Worm (Caenorhabditis elegans) whole organism, L4 larva: ENCODE results near the gene F17E9.2.

Source experiments
- F26F4.8 ChIP-seq: fragments of 200-800 bp; sonication (Bioruptor generic); conservative IDR thresholded peaks from 2 replicates; pipeline ENCODE4 v1.3.6; 2022; ENCODE audit warnings: missing genetic modification characterization, missing compliant biosample characterization
- F49E8.2 ChIP-seq: sonication (generic microtip); optimal IDR thresholded peaks from 2 replicates; lab custom pipeline; 2016; ENCODE audit warnings: missing compliant biosample characterization, mild to moderate bottlenecking, missing genetic modification characterization, borderline replicate concordance
- Y48G9A.11 ChIP-seq: fragments of 200-800 bp; sonication (Bioruptor generic); IDR thresholded peaks from 2 replicates; pipeline ENCODE4 v1.3.6; 2022; ENCODE audit warnings: missing genetic modification reagents, missing genetic modification characterization, missing compliant biosample characterization
- Y75B8A.6 ChIP-seq: fragments of 200-800 bp; sonication (Bioruptor generic); IDR thresholded peaks from 2 replicates; pipeline ENCODE4 v1.3.6; 2022; ENCODE audit warnings: missing genetic modification reagents, missing genetic modification characterization, missing compliant biosample characterization
- aly-2 ChIP-seq: sonication (generic microtip); optimal IDR thresholded peaks from 2 replicates; lab custom pipeline; 2018; ENCODE audit warnings: missing biosample characterization, missing genetic modification characterization
- ama-1 ChIP-seq: fragments of 150-350 bp; optimal IDR thresholded peaks from 2 replicates; lab custom pipeline; 2014; ENCODE audit warnings: inconsistent platforms, mixed read lengths
- arid-1 ChIP-seq: fragments of 200-800 bp; sonication (Bioruptor generic); conservative IDR thresholded peaks from 2 replicates; pipeline ENCODE4 v1.3.6; 2022; ENCODE audit warnings: missing genetic modification reagents, missing genetic modification characterization, missing compliant biosample characterization
- ceh-28 ChIP-seq: fragments of 150-350 bp; optimal IDR thresholded peaks from 2 replicates; lab custom pipeline; 2014; ENCODE audit warnings: missing biosample characterization, missing genetic modification reagents, missing genetic modification characterization
- ceh-32 ChIP-seq: sonication (generic microtip); optimal IDR thresholded peaks from 2 replicates; lab custom pipeline; 2016; ENCODE audit warnings: mild to moderate bottlenecking, missing genetic modification characterization, missing compliant biosample characterization; ENCODE audit not compliant: poor library complexity
- ceh-44 ChIP-seq: fragments of 200-800 bp; sonication (Bioruptor generic); IDR thresholded peaks from 2 replicates; pipeline ENCODE4 v1.3.6; 2022; ENCODE audit warnings: missing genetic modification reagents, missing genetic modification characterization, missing compliant biosample characterization
- ceh-62 ChIP-seq: sonication (generic microtip); optimal IDR thresholded peaks from 2 replicates; lab custom pipeline; 2017; ENCODE audit warnings: missing biosample characterization, missing genetic modification characterization
- ces-1 ChIP-seq: fragments of 150-350 bp; sonication (generic microtip); optimal IDR thresholded peaks from 4 replicates; lab custom pipeline; 2014; ENCODE audit warnings: missing biosample characterization, missing genetic modification reagents, missing genetic modification characterization
- daf-12 ChIP-seq: fragments of 150-350 bp; optimal IDR thresholded peaks from 2 replicates; lab custom pipeline; 2014; ENCODE audit warnings: missing biosample characterization, missing genetic modification reagents, missing genetic modification characterization
- daf-16 ChIP-seq, 3 experiments: sonication (generic microtip); optimal IDR thresholded peaks; 2 replicates each; lab custom pipeline; 2016 to 2017; ENCODE audit warnings: missing genetic modification characterization in 3 of 3, missing genetic modification reagents in 3 of 3, mild to moderate bottlenecking in 2 of 3, missing compliant biosample characterization in 2 of 3, missing biosample characterization in 1 of 3, moderate library complexity in 1 of 3
- daf-19 ChIP-seq: fragments of 200-800 bp; sonication (Bioruptor generic); conservative IDR thresholded peaks from 2 replicates; pipeline ENCODE4 v1.3.6; 2022; ENCODE audit warnings: missing genetic modification characterization, missing compliant biosample characterization
- dmd-6 ChIP-seq: fragments of 200-800 bp; sonication (Bioruptor generic); IDR thresholded peaks from 2 replicates; pipeline ENCODE4 v1.3.6; 2022; ENCODE audit warnings: missing genetic modification reagents, missing genetic modification characterization, missing compliant biosample characterization
- dmd-8 ChIP-seq: fragments of 200-800 bp; sonication (Bioruptor generic); IDR thresholded peaks from 2 replicates; pipeline ENCODE4 v1.3.6; 2022; ENCODE audit warnings: missing genetic modification characterization, missing compliant biosample characterization
- dpl-1 ChIP-seq: fragments of 150-350 bp; optimal IDR thresholded peaks from 2 replicates; lab custom pipeline; 2014; ENCODE audit warnings: missing biosample characterization, missing genetic modification reagents, missing genetic modification characterization
- dve-1 ChIP-seq: sonication (generic microtip); optimal IDR thresholded peaks from 2 replicates; lab custom pipeline; 2017; ENCODE audit warnings: antibody characterized with exemption, mild to moderate bottlenecking, missing genetic modification characterization, missing compliant biosample characterization; ENCODE audit not compliant: insufficient read depth
- fos-1 ChIP-seq: fragments of 150-350 bp; optimal IDR thresholded peaks from 2 replicates; lab custom pipeline; 2014; ENCODE audit warnings: missing biosample characterization, missing genetic modification characterization
- hlh-30 ChIP-seq: sonication (generic microtip); optimal IDR thresholded peaks from 2 replicates; lab custom pipeline; 2017; ENCODE audit warnings: antibody characterized with exemption, mild to moderate bottlenecking, missing genetic modification characterization, missing compliant biosample characterization; ENCODE audit not compliant: insufficient read depth
- hmg-1.1 ChIP-seq: fragments of 200-800 bp; sonication (Bioruptor generic); IDR thresholded peaks from 2 replicates; pipeline ENCODE4 v1.3.6; 2022; ENCODE audit warnings: missing genetic modification reagents, missing genetic modification characterization, missing compliant biosample characterization
- jun-1 ChIP-seq: fragments of 150-350 bp; optimal IDR thresholded peaks from 2 replicates; lab custom pipeline; 2014; ENCODE audit warnings: missing biosample characterization, missing genetic modification reagents, missing genetic modification characterization
- lim-7 ChIP-seq: fragments of 200-800 bp; sonication (Bioruptor generic); IDR thresholded peaks from 2 replicates; pipeline ENCODE4 v1.3.6; 2022; ENCODE audit warnings: missing genetic modification characterization, missing compliant biosample characterization
- lin-13 ChIP-seq: fragments of 150-350 bp; optimal IDR thresholded peaks from 2 replicates; lab custom pipeline; 2014; ENCODE audit warnings: missing biosample characterization, missing genetic modification reagents, missing genetic modification characterization
- lin-29 ChIP-seq: fragments of 200-800 bp; sonication (Bioruptor generic); IDR thresholded peaks from 2 replicates; pipeline ENCODE4 v1.3.6; 2022; ENCODE audit warnings: missing genetic modification reagents, missing genetic modification characterization, missing compliant biosample characterization
- lin-38 ChIP-seq: fragments of 200-800 bp; sonication (Bioruptor generic); IDR thresholded peaks from 2 replicates; pipeline ENCODE4 v1.3.6; 2022; ENCODE audit warnings: missing genetic modification reagents, missing genetic modification characterization, missing compliant biosample characterization
- lin-39 ChIP-seq: fragments of 150-350 bp; optimal IDR thresholded peaks from 2 replicates; lab custom pipeline; 2014; ENCODE audit warnings: missing biosample characterization, missing genetic modification reagents, missing genetic modification characterization
- lsy-2 ChIP-seq, 2 experiments: fragments of 150-350 bp in 1 of 2; sonication (generic microtip) in 1 of 2; optimal IDR thresholded peaks; 2 replicates each; lab custom pipeline; 2014 to 2017; ENCODE audit warnings: missing biosample characterization in 2 of 2, missing genetic modification characterization in 2 of 2
- madf-5 ChIP-seq, 2 experiments: fragments of 200-800 bp; sonication (Bioruptor generic); IDR thresholded peaks; 2 replicates each; pipeline ENCODE4 v1.3.6; 2022; ENCODE audit warnings: missing compliant biosample characterization in 2 of 2, missing genetic modification characterization in 2 of 2
- mes-2 ChIP-seq: sonication (generic microtip); optimal IDR thresholded peaks from 2 replicates; lab custom pipeline; 2016; ENCODE audit warnings: missing genotype, mild to moderate bottlenecking, missing genetic modification characterization, missing compliant biosample characterization; ENCODE audit not compliant: poor library complexity, severe bottlenecking
- mxl-3 ChIP-seq: fragments of 200-800 bp; sonication (Bioruptor generic); optimal IDR thresholded peaks from 2 replicates; lab custom pipeline; 2018; ENCODE audit warnings: mild to moderate bottlenecking, missing genetic modification characterization, missing compliant biosample characterization
- nhr-10 ChIP-seq: fragments of 150-350 bp; optimal IDR thresholded peaks from 2 replicates; lab custom pipeline; 2014; ENCODE audit warnings: missing biosample characterization, missing genetic modification characterization
- nhr-237 ChIP-seq: sonication (generic microtip); optimal IDR thresholded peaks from 2 replicates; lab custom pipeline; 2017; ENCODE audit warnings: missing biosample characterization, missing genetic modification characterization
- nhr-25 ChIP-seq: sonication (generic microtip); optimal IDR thresholded peaks from 2 replicates; lab custom pipeline; 2017; ENCODE audit warnings: missing genetic modification characterization, mild to moderate bottlenecking, missing compliant biosample characterization, antibody characterized with exemption, moderate library complexity, borderline replicate concordance; ENCODE audit not compliant: insufficient read depth
- nhr-28 ChIP-seq: fragments of 150-350 bp; optimal IDR thresholded peaks from 2 replicates; lab custom pipeline; 2014; ENCODE audit warnings: missing biosample characterization, missing genetic modification characterization
- nhr-41 ChIP-seq: fragments of 200-800 bp; sonication (Bioruptor generic); IDR thresholded peaks from 2 replicates; pipeline ENCODE4 v1.3.6; 2022; ENCODE audit warnings: missing genetic modification reagents, missing genetic modification characterization, missing compliant biosample characterization
- nhr-42 ChIP-seq: fragments of 200-800 bp; sonication (Bioruptor generic); IDR thresholded peaks from 2 replicates; pipeline ENCODE4 v1.3.6; 2022; ENCODE audit warnings: missing genetic modification characterization, missing compliant biosample characterization
- php-3 ChIP-seq: fragments of 200-800 bp; sonication (Bioruptor generic); IDR thresholded peaks from 2 replicates; pipeline ENCODE4 v1.3.6; 2022; ENCODE audit warnings: missing genetic modification reagents, missing genetic modification characterization, missing compliant biosample characterization
- set-16 ChIP-seq: fragments of 200-800 bp; sonication (Bioruptor generic); IDR thresholded peaks from 2 replicates; pipeline ENCODE4 v1.3.6; 2022; ENCODE audit warnings: missing genetic modification reagents, missing genetic modification characterization, missing compliant biosample characterization
- skn-1 ChIP-seq: fragments of 150-350 bp; optimal IDR thresholded peaks from 2 replicates; lab custom pipeline; 2014; ENCODE audit warnings: missing biosample characterization, missing genetic modification characterization
- snpc-4 ChIP-seq: fragments of 150-350 bp; optimal IDR thresholded peaks from 2 replicates; lab custom pipeline; 2014; ENCODE audit warnings: missing biosample characterization, missing genetic modification characterization
- spr-1 ChIP-seq: sonication (generic microtip); optimal IDR thresholded peaks from 2 replicates; lab custom pipeline; 2016; ENCODE audit warnings: mild to moderate bottlenecking, missing genetic modification characterization, missing compliant biosample characterization
- tag-97 ChIP-seq: fragments of 200-800 bp; sonication (Bioruptor generic); IDR thresholded peaks from 2 replicates; pipeline ENCODE4 v1.3.6; 2022; ENCODE audit warnings: missing genetic modification characterization, missing compliant biosample characterization
- tra-1 ChIP-seq: fragments of 200-800 bp; sonication (Bioruptor generic); IDR thresholded peaks from 2 replicates; pipeline ENCODE4 v1.3.6; 2022; ENCODE audit warnings: missing genetic modification reagents, missing genetic modification characterization, missing compliant biosample characterization
- unc-39 ChIP-seq: sonication (generic microtip); optimal IDR thresholded peaks from 2 replicates; lab custom pipeline; 2017; ENCODE audit warnings: missing biosample characterization, missing genetic modification characterization
- zag-1 ChIP-seq: fragments of 150-350 bp; optimal IDR thresholded peaks from 2 replicates; lab custom pipeline; 2014; ENCODE audit warnings: missing biosample characterization, missing genetic modification characterization
- ztf-11 ChIP-seq: fragments of 150-350 bp; optimal IDR thresholded peaks from 2 replicates; lab custom pipeline; 2014; ENCODE audit warnings: missing biosample characterization, missing genetic modification characterization
- ztf-7 ChIP-seq: fragments of 150-350 bp; optimal IDR thresholded peaks from 2 replicates; lab custom pipeline; 2014; ENCODE audit warnings: missing biosample characterization, missing genetic modification characterization

F17E9.2 gene

DNA sequence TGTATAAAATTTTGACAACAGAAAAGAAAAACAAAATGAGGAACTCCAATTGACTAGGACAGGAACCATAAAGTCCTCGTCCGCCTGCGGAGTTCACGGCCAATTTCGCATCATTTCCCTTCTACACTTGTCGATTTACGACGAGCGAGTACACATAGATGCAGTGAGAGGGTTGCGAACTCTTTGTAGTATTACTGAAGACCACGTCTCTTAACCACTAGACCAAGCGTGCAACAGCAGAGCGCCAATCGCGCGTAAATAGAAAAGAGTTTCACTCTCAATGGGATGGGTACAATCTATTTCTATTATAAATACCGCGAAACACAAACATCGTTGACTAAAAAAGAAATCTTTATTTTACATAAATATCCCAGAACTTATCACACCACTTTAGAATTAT lies 19.7 kb downstream of the F17E9.2 start (continued):
- TF ChIP-seq nhr-25 (tag; lab: Kevin White, UChicago), result no peak
- TF ChIP-seq ceh-28, result no peak
- no peak for TF ChIP-seq skn-1 (tag; lab: Kevin White, UChicago)
- TF ChIP-seq F26F4.8 (GFP tag; lab: Robert Waterston, UW), result peak; percentile 60; the same call in 1 of the 2 replicates
- TF ChIP-seq Y75B8A.6 (GFP tag; lab: Robert Waterston, UW), result 0 out of 2 replicates have a peak, but pooled peaks have one; percentile 73
- TF ChIP-seq unc-39 (tag; lab: Kevin White, UChicago), result no peak
- TF ChIP-seq lim-7, result peak; percentile 76
- no peak for TF ChIP-seq zag-1 (tag; lab: Kevin White, UChicago)
- peak; percentile 71 for TF ChIP-seq lin-13 (GFP tag; lab: Kevin White, UChicago)
- TF ChIP-seq hlh-30 (tag; lab: Kevin White, UChicago), result peak; percentile 64
- no peak for TF ChIP-seq tag-97 (GFP tag; lab: Robert Waterston, UW)
- peak; percentile 45 for TF ChIP-seq mxl-3 (GFP tag; lab: Kevin White, UChicago)
- TF ChIP-seq nhr-10 (tag; lab: Kevin White, UChicago), result no peak
- TF ChIP-seq nhr-28, result peak; percentile 65
- TF ChIP-seq ceh-32 (tag; lab: Kevin White, UChicago), result no peak
- peak; percentile 50 for TF ChIP-seq jun-1
- TF ChIP-seq daf-19 (GFP tag; lab: Robert Waterston, UW), result peak; percentile 88
- 0 out of 2 replicates have a peak, but pooled peaks have one; percentile 47 for TF ChIP-seq ceh-44 (GFP tag; lab: Robert Waterston, UW)
- peak; percentile 67; the same call in 1 of the 2 replicates for TF ChIP-seq dmd-8 (GFP tag; lab: Robert Waterston, UW)
- TF ChIP-seq fos-1 (tag; lab: Kevin White, UChicago), result no peak
- TF ChIP-seq daf-16 (GFP tag; optimal IDR thresholded peaks at IDR 0.05; lab: Kevin White, UChicago), result peak; percentile 42 to 88
- peak; percentile 85 for TF ChIP-seq daf-16 (tag; optimal IDR thresholded peaks at IDR 0.05; lab: Kevin White, UChicago)
- peak; percentile 74 for TF ChIP-seq dmd-6 (GFP tag; lab: Robert Waterston, UW)
- peak; percentile 53 for TF ChIP-seq F49E8.2 (tag; lab: Kevin White, UChicago)
- TF ChIP-seq daf-12, result no peak
- no peak for TF ChIP-seq snpc-4 (tag; lab: Kevin White, UChicago)
- no peak for TF ChIP-seq ces-1 (GFP tag; lab: Kevin White, UChicago)
- TF ChIP-seq ama-1 (lab: Kevin White, UChicago), result peak; percentile 60
- TF ChIP-seq nhr-41 (GFP tag; lab: Robert Waterston, UW), result peak; percentile 21; the same call in 1 of the 2 replicates

DNA sequence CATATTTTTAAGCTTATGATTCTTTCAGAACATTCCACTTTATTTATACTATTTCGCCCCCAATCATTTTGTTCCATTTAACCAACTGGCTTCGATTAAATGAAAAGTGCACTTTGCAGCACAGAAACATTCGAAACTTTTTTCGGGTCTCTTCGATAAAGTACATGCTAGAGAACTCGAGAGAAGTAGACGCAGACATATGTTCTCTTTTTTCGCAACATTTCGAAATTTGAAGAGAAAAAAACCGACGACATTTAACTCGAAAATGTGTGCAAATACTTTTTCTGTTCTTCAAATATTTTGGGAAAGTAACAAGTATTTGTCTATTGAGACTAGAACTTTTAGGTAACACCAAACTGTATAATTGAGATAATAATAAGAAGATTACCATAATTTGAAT lies 21.2 kb downstream of the F17E9.2 start:
- no peak for TF ChIP-seq arid-1
- no peak for TF ChIP-seq madf-5 (GFP tag; IDR thresholded peaks at IDR 0.05; lab: Robert Waterston, UW)
- TF ChIP-seq dpl-1 (GFP tag; lab: Kevin White, UChicago), result no peak
- TF ChIP-seq tag-97 (GFP tag; lab: Robert Waterston, UW), result no peak
- TF ChIP-seq skn-1 (tag; lab: Kevin White, UChicago), result no peak
- no peak for TF ChIP-seq nhr-10 (tag; lab: Kevin White, UChicago)
- no peak for TF ChIP-seq nhr-237 (tag; lab: Kevin White, UChicago)
- no peak for TF ChIP-seq zag-1 (tag; lab: Kevin White, UChicago)
- no peak for TF ChIP-seq ztf-7 (tag; lab: Kevin White, UChicago)
- TF ChIP-seq ceh-62 (tag; lab: Kevin White, UChicago), result no peak
- no peak for TF ChIP-seq set-16 (GFP tag; lab: Robert Waterston, UW)
- no peak for TF ChIP-seq spr-1 (tag; lab: Kevin White, UChicago)
- peak in 1 of 2 experiments; percentile 3 for TF ChIP-seq daf-16 (GFP tag; optimal IDR thresholded peaks at IDR 0.05; lab: Kevin White, UChicago)
- no peak for TF ChIP-seq daf-16 (tag; optimal IDR thresholded peaks at IDR 0.05; lab: Kevin White, UChicago)
- TF ChIP-seq ceh-44 (GFP tag; lab: Robert Waterston, UW), result no peak
- TF ChIP-seq mes-2 (tag; lab: Kevin White, UChicago), result peak; percentile 12
- TF ChIP-seq tra-1, result no peak
- peak in 1 of 2 experiments; percentile 19 for TF ChIP-seq lsy-2 (tag; optimal IDR thresholded peaks at IDR 0.05; lab: Kevin White, UChicago)
- no peak for TF ChIP-seq nhr-42 (GFP tag; lab: Robert Waterston, UW)
- no peak for TF ChIP-seq aly-2 (tag; lab: Kevin White, UChicago)
- TF ChIP-seq ztf-11 (tag; lab: Kevin White, UChicago), result no peak
- no peak for TF ChIP-seq php-3 (GFP tag; lab: Robert Waterston, UW)
- no peak for TF ChIP-seq lin-29 (GFP tag; lab: Robert Waterston, UW)
- TF ChIP-seq lin-38 (GFP tag; lab: Robert Waterston, UW), result no peak
- TF ChIP-seq dve-1 (tag; lab: Kevin White, UChicago), result peak; percentile 3
- no peak for TF ChIP-seq hmg-1.1 (GFP tag; lab: Robert Waterston, UW)
- TF ChIP-seq lin-39 (tag; lab: Kevin White, UChicago), result no peak
- TF ChIP-seq Y48G9A.11 (GFP tag; lab: Robert Waterston, UW), result no peak
- TF ChIP-seq, all 104 proteins: peak for 4
